Fruit fly (Drosophila melanogaster): ENCODE measurements around the gene CG31380.

The CG31380 gene

dm6 chr3R:25789355-25789754, at the start of gene CG31380:
CG31380 (minus strand) TSS chr3R:25789455.
- no peak for TF ChIP-seq Myc (optimal IDR thresholded peaks at IDR 0.05)
- TF ChIP-seq h (optimal IDR thresholded peaks at IDR 0.05): no peak
- no peak for TF ChIP-seq Sin3A (optimal IDR thresholded peaks at IDR 0.05)
- no peak for TF ChIP-seq psq (optimal IDR thresholded peaks at IDR 0.05)
- no peak for TF ChIP-seq insv (optimal IDR thresholded peaks at IDR 0.05)
- no peak for TF ChIP-seq ttk (optimal IDR thresholded peaks at IDR 0.05)

- no peak for TF ChIP-seq psq (optimal IDR thresholded peaks at IDR 0.05)
- TF ChIP-seq Sin3A (optimal IDR thresholded peaks at IDR 0.05): no peak
- TF ChIP-seq h (optimal IDR thresholded peaks at IDR 0.05): no peak
- no peak for TF ChIP-seq Myc (optimal IDR thresholded peaks at IDR 0.05)
- TF ChIP-seq ttk (optimal IDR thresholded peaks at IDR 0.05): no peak
These were observed 42.6 kb upstream of the CG31380 start, which contains the start of the genes Mst57Da and alpha4GT2 for dm6 chr3R:25831799-25832280. Mst57Da (minus strand) TSS chr3R:25831899. alpha4GT2 (plus strand) TSS chr3R:25832230.

dm6 chr3R:25830814-25831213, 41.6 kb upstream of the CG31380 start, which contains the start of gene Mst57Db:
Mst57Db (minus strand) TSS chr3R:25830914.
- TF ChIP-seq Sin3A (optimal IDR thresholded peaks at IDR 0.05) (no peak), psq (optimal IDR thresholded peaks at IDR 0.05) (no peak), h (optimal IDR thresholded peaks at IDR 0.05) (no peak), Myc (optimal IDR thresholded peaks at IDR 0.05) (no peak), ttk (optimal IDR thresholded peaks at IDR 0.05) (no peak), insv (optimal IDR thresholded peaks at IDR 0.05) (no peak)

dm6 chr3R:25830128-25830527, 40.9 kb upstream of the CG31380 start, which contains the start of gene Sfp96F:
Sfp96F (minus strand) TSS chr3R:25830228.
- TF ChIP-seq insv (optimal IDR thresholded peaks at IDR 0.05) (no peak), h (optimal IDR thresholded peaks at IDR 0.05) (no peak), ttk (optimal IDR thresholded peaks at IDR 0.05) (no peak), Myc (optimal IDR thresholded peaks at IDR 0.05) (no peak), psq (optimal IDR thresholded peaks at IDR 0.05) (no peak), Sin3A (optimal IDR thresholded peaks at IDR 0.05) (no peak)

- TF ChIP-seq ttk (optimal IDR thresholded peaks at IDR 0.05) (no peak), Sin3A (optimal IDR thresholded peaks at IDR 0.05) (no peak), insv (optimal IDR thresholded peaks at IDR 0.05) (no peak), psq (optimal IDR thresholded peaks at IDR 0.05) (no peak), h (optimal IDR thresholded peaks at IDR 0.05) (no peak), Myc (optimal IDR thresholded peaks at IDR 0.05) (no peak)
These were observed 40.3 kb upstream of the CG31380 start, which contains the start of gene Mst57Dc for dm6 chr3R:25829598-25829997. Mst57Dc (minus strand) TSS chr3R:25829698.

dm6 chr3R:25815179-25815578, 25.9 kb upstream of the CG31380 start, which contains the start of gene CG14354:
CG14354 (plus strand) TSS chr3R:25815479.
- no peak for TF ChIP-seq ttk (optimal IDR thresholded peaks at IDR 0.05)
- no peak for TF ChIP-seq h (optimal IDR thresholded peaks at IDR 0.05)
- TF ChIP-seq Sin3A (optimal IDR thresholded peaks at IDR 0.05): no peak
- no peak for TF ChIP-seq insv (optimal IDR thresholded peaks at IDR 0.05)
- no peak for TF ChIP-seq Myc (optimal IDR thresholded peaks at IDR 0.05)
- TF ChIP-seq psq (optimal IDR thresholded peaks at IDR 0.05): no peak

- TF ChIP-seq Sin3A (optimal IDR thresholded peaks at IDR 0.05): no peak
- no peak for TF ChIP-seq Myc (optimal IDR thresholded peaks at IDR 0.05)
- TF ChIP-seq h (optimal IDR thresholded peaks at IDR 0.05): no peak
- TF ChIP-seq ttk (optimal IDR thresholded peaks at IDR 0.05): no peak
- TF ChIP-seq psq (optimal IDR thresholded peaks at IDR 0.05): no peak
- TF ChIP-seq insv (optimal IDR thresholded peaks at IDR 0.05): no peak
These were observed 22.4 kb upstream of the CG31380 start, which contains the start of the genes Acam and CG17770 for dm6 chr3R:25811611-25812010. Acam (plus strand) TSS chr3R:25811911. CG17770 (plus strand) TSS chr3R:25811911.

- TF ChIP-seq h (optimal IDR thresholded peaks at IDR 0.05) (no peak), ttk (optimal IDR thresholded peaks at IDR 0.05) (no peak), insv (optimal IDR thresholded peaks at IDR 0.05) (no peak), psq (optimal IDR thresholded peaks at IDR 0.05) (no peak), Sin3A (optimal IDR thresholded peaks at IDR 0.05) (no peak), Myc (optimal IDR thresholded peaks at IDR 0.05) (no peak)
These were observed 21.5 kb upstream of the CG31380 start, which contains the start of gene CG5024 for dm6 chr3R:25810796-25811195. CG5024 (plus strand) TSS chr3R:25811096.

dm6 chr3R:25806145-25806544, 16.9 kb upstream of the CG31380 start, which contains the start of gene BG642167:
BG642167 (plus strand) TSS chr3R:25806445.
- no peak for TF ChIP-seq ttk (optimal IDR thresholded peaks at IDR 0.05)

- TF ChIP-seq psq (optimal IDR thresholded peaks at IDR 0.05): no peak
- no peak for TF ChIP-seq ttk (optimal IDR thresholded peaks at IDR 0.05)
- TF ChIP-seq insv (optimal IDR thresholded peaks at IDR 0.05): no peak
- TF ChIP-seq h (optimal IDR thresholded peaks at IDR 0.05): no peak
- no peak for TF ChIP-seq Myc (optimal IDR thresholded peaks at IDR 0.05)
- TF ChIP-seq Sin3A (optimal IDR thresholded peaks at IDR 0.05): no peak
These were observed 2.6 kb upstream of the CG31380 start for dm6 chr3R:25791807-25792206.

dm6 chr3R:25790371-25790770, 1.1 kb upstream of the CG31380 start, which contains the start of gene CG31093:
CG31093 (minus strand) TSS chr3R:25790471.
- no peak for TF ChIP-seq insv (optimal IDR thresholded peaks at IDR 0.05)
- TF ChIP-seq ttk (optimal IDR thresholded peaks at IDR 0.05): no peak
- TF ChIP-seq Sin3A (optimal IDR thresholded peaks at IDR 0.05): no peak
- TF ChIP-seq psq (optimal IDR thresholded peaks at IDR 0.05): no peak
- no peak for TF ChIP-seq h (optimal IDR thresholded peaks at IDR 0.05)
- no peak for TF ChIP-seq Myc (optimal IDR thresholded peaks at IDR 0.05)

dm6 chr3R:25787198-25787597, 2.1 kb downstream of the CG31380 start, which contains the start of gene CG4960:
CG4960 (minus strand) TSS chr3R:25787298.
- TF ChIP-seq h (optimal IDR thresholded peaks at IDR 0.05) (no peak), insv (optimal IDR thresholded peaks at IDR 0.05) (no peak), Sin3A (optimal IDR thresholded peaks at IDR 0.05) (no peak), ttk (optimal IDR thresholded peaks at IDR 0.05) (no peak), Myc (optimal IDR thresholded peaks at IDR 0.05) (no peak), psq (optimal IDR thresholded peaks at IDR 0.05) (no peak)
